Worm (Caenorhabditis elegans) whole organism, young adult: ENCODE measurements around the gene clec-233.

ENCODE experiments used
- B0035.1 ChIP-seq: sonication (generic microtip); optimal IDR thresholded peaks from 2 replicates; lab custom pipeline; 2016; ENCODE audit warnings: missing genetic modification characterization, mild to moderate bottlenecking, missing compliant biosample characterization, missing genotype, missing genetic modification reagents
- B0261.1 ChIP-seq: sonication (generic microtip); optimal IDR thresholded peaks from 2 replicates; lab custom pipeline; 2016; ENCODE audit warnings: mild to moderate bottlenecking, missing genetic modification characterization, moderate library complexity, missing compliant biosample characterization
- F10E7.11 ChIP-seq: sonication (generic microtip); optimal IDR thresholded peaks from 2 replicates; lab custom pipeline; 2017; ENCODE audit warnings: mild to moderate bottlenecking, missing genetic modification characterization, moderate library complexity, missing compliant biosample characterization
- F22D6.2 ChIP-seq: sonication (generic microtip); optimal IDR thresholded peaks from 2 replicates; lab custom pipeline; 2016; ENCODE audit warnings: mild to moderate bottlenecking, missing genetic modification characterization, missing compliant biosample characterization
- F33H1.4 ChIP-seq: fragments of 200-800 bp; sonication (Bioruptor generic); IDR thresholded peaks from 2 replicates; pipeline ENCODE4 v1.3.6; 2022; ENCODE audit warnings: missing genetic modification reagents, missing genetic modification characterization, missing compliant biosample characterization
- F39B2.1 ChIP-seq: fragments of 200-800 bp; sonication (Bioruptor generic); IDR thresholded peaks from 2 replicates; pipeline ENCODE4 v1.3.6; 2022; ENCODE audit warnings: missing genetic modification reagents, missing genetic modification characterization, missing compliant biosample characterization
- F49E8.2 ChIP-seq: sonication (generic microtip); optimal IDR thresholded peaks from 3 replicates; lab custom pipeline; 2017; ENCODE audit warnings: missing genetic modification characterization, mild to moderate bottlenecking, missing compliant biosample characterization, antibody characterized with exemption, moderate library complexity; ENCODE audit not compliant: insufficient read depth
- F57C9.4 ChIP-seq: sonication (generic microtip); optimal IDR thresholded peaks from 2 replicates; lab custom pipeline; 2017; ENCODE audit warnings: mild to moderate bottlenecking, missing genetic modification characterization, missing compliant biosample characterization
- Y53F4B.3 ChIP-seq: fragments of 200-800 bp; sonication (Bioruptor generic); IDR thresholded peaks from 2 replicates; pipeline ENCODE4 v1.3.6; 2022; ENCODE audit warnings: missing genetic modification reagents, missing genetic modification characterization, missing compliant biosample characterization
- aptf-3 ChIP-seq: fragments of 200-800 bp; sonication (Bioruptor generic); IDR thresholded peaks from 2 replicates; pipeline ENCODE4 v1.3.6; 2022; ENCODE audit warnings: missing genetic modification characterization, missing compliant biosample characterization
- atf-7 ChIP-seq: sonication (generic microtip); optimal IDR thresholded peaks from 2 replicates; lab custom pipeline; 2017; ENCODE audit warnings: mild to moderate bottlenecking, missing genetic modification characterization, missing compliant biosample characterization
- athp-1 ChIP-seq: sonication (generic microtip); optimal IDR thresholded peaks from 2 replicates; lab custom pipeline; 2017; ENCODE audit warnings: mild to moderate bottlenecking, missing genetic modification characterization, missing compliant biosample characterization
- bed-1 ChIP-seq: fragments of 200-800 bp; sonication (Bioruptor generic); IDR thresholded peaks from 2 replicates; pipeline ENCODE4 v1.3.6; 2022; ENCODE audit warnings: missing genetic modification reagents, missing genetic modification characterization, missing compliant biosample characterization
- bed-2 ChIP-seq: fragments of 200-800 bp; sonication (Bioruptor generic); IDR thresholded peaks from 2 replicates; pipeline ENCODE4 v1.3.6; 2022; ENCODE audit warnings: missing genetic modification reagents, missing genetic modification characterization, missing compliant biosample characterization
- ccch-3 ChIP-seq: fragments of 200-800 bp; sonication (Bioruptor generic); optimal IDR thresholded peaks from 2 replicates; lab custom pipeline; 2018; ENCODE audit warnings: mild to moderate bottlenecking, missing genetic modification characterization, missing compliant biosample characterization
- cebp-2 ChIP-seq: fragments of 200-800 bp; sonication (Bioruptor generic); IDR thresholded peaks from 2 replicates; pipeline ENCODE4 v1.3.6; 2022; ENCODE audit warnings: missing genetic modification characterization, missing compliant biosample characterization
- ceh-27 ChIP-seq: fragments of 200-800 bp; sonication (Bioruptor generic); optimal IDR thresholded peaks from 2 replicates; lab custom pipeline; 2018; ENCODE audit warnings: mild to moderate bottlenecking, missing genetic modification characterization, moderate library complexity, missing compliant biosample characterization
- chd-7 ChIP-seq: sonication (generic microtip); optimal IDR thresholded peaks from 2 replicates; lab custom pipeline; 2016; ENCODE audit warnings: mild to moderate bottlenecking, missing genetic modification characterization, moderate library complexity, missing compliant biosample characterization
- dpff-1 ChIP-seq: sonication (generic microtip); optimal IDR thresholded peaks from 2 replicates; lab custom pipeline; 2017; ENCODE audit warnings: mild to moderate bottlenecking, missing genetic modification characterization, missing compliant biosample characterization
- efl-1 ChIP-seq: fragments of 150-350 bp; optimal IDR thresholded peaks from 2 replicates; lab custom pipeline; 2014; ENCODE audit warnings: missing biosample characterization, missing genetic modification reagents, missing genetic modification characterization
- ets-4 ChIP-seq: fragments of 200-800 bp; sonication (Bioruptor generic); optimal IDR thresholded peaks from 2 replicates; lab custom pipeline; 2018; ENCODE audit warnings: mild to moderate bottlenecking, missing genetic modification characterization, missing compliant biosample characterization
- gei-17 ChIP-seq: fragments of 200-800 bp; sonication (Bioruptor generic); optimal IDR thresholded peaks from 2 replicates; lab custom pipeline; 2018; ENCODE audit warnings: mild to moderate bottlenecking, missing genetic modification characterization, missing compliant biosample characterization
- hmg-20 ChIP-seq: fragments of 200-800 bp; sonication (Bioruptor generic); IDR thresholded peaks from 2 replicates; pipeline ENCODE4 v1.3.6; 2022; ENCODE audit warnings: missing genetic modification reagents, missing genetic modification characterization, missing compliant biosample characterization
- lir-1 ChIP-seq: fragments of 200-800 bp; sonication (Bioruptor generic); conservative IDR thresholded peaks from 2 replicates; pipeline ENCODE4 v1.3.6; 2022; ENCODE audit warnings: missing genetic modification reagents, missing genetic modification characterization, missing compliant biosample characterization
- madf-6 ChIP-seq: fragments of 200-800 bp; sonication (Bioruptor generic); IDR thresholded peaks from 2 replicates; pipeline ENCODE4 v1.3.6; 2022; ENCODE audit warnings: missing genetic modification reagents, missing genetic modification characterization, missing compliant biosample characterization
- mes-4 ChIP-seq: sonication (generic microtip); optimal IDR thresholded peaks from 2 replicates; lab custom pipeline; 2016; ENCODE audit warnings: missing genotype, missing genetic modification characterization, missing compliant biosample characterization
- mxl-1 ChIP-seq: sonication (generic microtip); optimal IDR thresholded peaks from 2 replicates; lab custom pipeline; 2016; ENCODE audit warnings: missing genetic modification characterization, missing compliant biosample characterization
- nfya-2 ChIP-seq: fragments of 200-800 bp; sonication (Bioruptor generic); IDR thresholded peaks from 2 replicates; pipeline ENCODE4 v1.3.6; 2022; ENCODE audit warnings: missing genetic modification reagents, missing genetic modification characterization, missing compliant biosample characterization
- nhr-90 ChIP-seq: sonication (generic microtip); optimal IDR thresholded peaks from 2 replicates; lab custom pipeline; 2016; ENCODE audit warnings: missing genotype, mild to moderate bottlenecking, missing genetic modification characterization, missing compliant biosample characterization
- rcor-1 ChIP-seq: fragments of 200-800 bp; sonication (Bioruptor generic); IDR thresholded peaks from 2 replicates; pipeline ENCODE4 v1.3.6; 2022; ENCODE audit warnings: missing genetic modification reagents, missing genetic modification characterization, missing compliant biosample characterization
- rpc-1 ChIP-seq, 2 experiments: fragments of 150-350 bp in 1 of 2; sonication (generic microtip) in 1 of 2; optimal IDR thresholded peaks; 2 replicates each; lab custom pipeline; 2014 to 2018; ENCODE audit warnings: missing biosample characterization in 1 of 2, missing genetic modification characterization in 1 of 2, missing genetic modification reagents in 1 of 2, missing genotype in 1 of 2
- snpc-1.1 ChIP-seq: sonication (generic microtip); optimal IDR thresholded peaks from 2 replicates; lab custom pipeline; 2017; ENCODE audit warnings: missing genetic modification characterization, mild to moderate bottlenecking, missing compliant biosample characterization, antibody characterized with exemption, moderate library complexity, missing genotype, missing genetic modification reagents; ENCODE audit not compliant: insufficient read depth
- snpc-1.3 ChIP-seq: sonication (generic microtip); optimal IDR thresholded peaks from 2 replicates; lab custom pipeline; 2017; ENCODE audit warnings: missing genetic modification characterization, mild to moderate bottlenecking, missing compliant biosample characterization, antibody characterized with exemption, moderate library complexity, missing genotype, missing genetic modification reagents; ENCODE audit not compliant: insufficient read depth
- tbx-9 ChIP-seq: sonication (generic microtip); optimal IDR thresholded peaks from 2 replicates; lab custom pipeline; 2016; ENCODE audit warnings: borderline replicate concordance, missing genetic modification characterization, inconsistent platforms, missing compliant biosample characterization
- ztf-18 ChIP-seq: sonication (generic microtip); optimal IDR thresholded peaks from 2 replicates; lab custom pipeline; 2016; ENCODE audit warnings: missing genotype, mild to moderate bottlenecking, missing genetic modification characterization, missing compliant biosample characterization
- ztf-28 ChIP-seq: fragments of 200-800 bp; sonication (Bioruptor generic); IDR thresholded peaks from 2 replicates; pipeline ENCODE4 v1.3.6; 2022; ENCODE audit warnings: missing genetic modification reagents, missing genetic modification characterization, missing compliant biosample characterization

Gene clec-233

ce11 chrV:16233624-16234023, at the start of gene clec-233:
clec-233 (plus strand) TSS chrV:16233924.
- TF ChIP-seq efl-1 (no peak), F49E8.2 (no peak), ztf-18 (no peak), gei-17 (GFP tag; lab: Kevin White, UChicago) (no peak), rcor-1 (no peak), F10E7.11 (tag; lab: Kevin White, UChicago) (no peak), lir-1 (GFP tag; lab: Robert Waterston, UW) (no peak), atf-7 (tag; lab: Kevin White, UChicago) (no peak), cebp-2 (GFP tag; lab: Robert Waterston, UW) (no peak)

ce11 chrV:16190485-16190884, 43.2 kb upstream of the clec-233 start, which contains the start of gene srh-281:
srh-281 (plus strand) TSS chrV:16190785.
- TF ChIP-seq dpff-1 (tag; lab: Kevin White, UChicago): no peak

ce11 chrV:16192114-16192513, 41.6 kb upstream of the clec-233 start, which contains the start of gene srh-279:
srh-279 (plus strand) TSS chrV:16192414.
- TF ChIP-seq F57C9.4 (tag; lab: Kevin White, UChicago) (no peak), F39B2.1 (GFP tag; lab: Robert Waterston, UW) (no peak), tbx-9 (tag; lab: Kevin White, UChicago) (no peak), Y53F4B.3 (GFP tag; lab: Robert Waterston, UW) (no peak), B0035.1 (no peak), ceh-27 (no peak), chd-7 (tag; lab: Kevin White, UChicago) (no peak), snpc-1.1 (no peak), athp-1 (tag; lab: Kevin White, UChicago) (no peak), mes-4 (tag; lab: Kevin White, UChicago) (no peak), bed-2 (GFP tag; lab: Robert Waterston, UW) (no peak), nhr-90 (tag; lab: Kevin White, UChicago) (no peak), ztf-28 (GFP tag; lab: Robert Waterston, UW) (no peak), madf-6 (no peak), ets-4 (GFP tag; lab: Kevin White, UChicago) (no peak), B0261.1 (tag; lab: Kevin White, UChicago) (no peak), mxl-1 (tag; lab: Kevin White, UChicago) (no peak)

ce11 chrV:16194639-16195038, 39.1 kb upstream of the clec-233 start, which contains the start of gene rabr-4:
rabr-4 (plus strand) TSS chrV:16194939.
- TF ChIP-seq B0035.1: no peak
- TF ChIP-seq bed-2 (GFP tag; lab: Robert Waterston, UW): no peak
- no peak for TF ChIP-seq madf-6
- TF ChIP-seq F33H1.4 (GFP tag; lab: Robert Waterston, UW): no peak
- TF ChIP-seq F22D6.2 (tag; lab: Kevin White, UChicago): no peak
- no peak for TF ChIP-seq aptf-3 (GFP tag; lab: Robert Waterston, UW)
- no peak for TF ChIP-seq snpc-1.3 (tag; lab: Kevin White, UChicago)
- TF ChIP-seq rpc-1 (optimal IDR thresholded peaks at IDR 0.05; lab: Kevin White, UChicago): no peak
- TF ChIP-seq rpc-1 (tag; optimal IDR thresholded peaks at IDR 0.05; lab: Kevin White, UChicago): no peak
- no peak for TF ChIP-seq tbx-9 (tag; lab: Kevin White, UChicago)
- no peak for TF ChIP-seq ccch-3
- no peak for TF ChIP-seq nfya-2 (GFP tag; lab: Robert Waterston, UW)
- TF ChIP-seq bed-1: no peak
- no peak for TF ChIP-seq hmg-20 (GFP tag; lab: Robert Waterston, UW)
